Worm (Caenorhabditis elegans) whole organism, young adult: ENCODE measurements around the gene sfxn-1.5.
A peak's percentile ranks its signal among the peaks of the same experiment; 100 is the strongest.

Experiments
- B0035.1 ChIP-seq: sonication (generic microtip); optimal IDR thresholded peaks from 2 replicates; lab custom pipeline; 2016; ENCODE audit warnings: missing genetic modification characterization, mild to moderate bottlenecking, missing compliant biosample characterization, missing genotype, missing genetic modification reagents
- C17E4.6 ChIP-seq: fragments of 200-800 bp; sonication (Bioruptor generic); IDR thresholded peaks from 2 replicates; pipeline ENCODE4 v1.3.6; 2022; ENCODE audit warnings: missing genetic modification reagents, missing genetic modification characterization, missing compliant biosample characterization
- F23B12.7 ChIP-seq: sonication (generic microtip); optimal IDR thresholded peaks from 2 replicates; lab custom pipeline; 2017; ENCODE audit warnings: missing genetic modification characterization, mild to moderate bottlenecking, missing compliant biosample characterization, antibody characterized with exemption, moderate library complexity; ENCODE audit not compliant: insufficient read depth
- F49E8.2 ChIP-seq: sonication (generic microtip); optimal IDR thresholded peaks from 3 replicates; lab custom pipeline; 2017; ENCODE audit warnings: missing genetic modification characterization, mild to moderate bottlenecking, missing compliant biosample characterization, antibody characterized with exemption, moderate library complexity; ENCODE audit not compliant: insufficient read depth
- F57A8.1 ChIP-seq: fragments of 200-800 bp; sonication (Bioruptor generic); optimal IDR thresholded peaks from 2 replicates; lab custom pipeline; 2018; ENCODE audit warnings: mild to moderate bottlenecking, missing genetic modification characterization, moderate library complexity, missing compliant biosample characterization
- F57C9.4 ChIP-seq: sonication (generic microtip); optimal IDR thresholded peaks from 2 replicates; lab custom pipeline; 2017; ENCODE audit warnings: mild to moderate bottlenecking, missing genetic modification characterization, missing compliant biosample characterization
- T07F8.4 ChIP-seq: sonication (generic microtip); optimal IDR thresholded peaks from 2 replicates; lab custom pipeline; 2016; ENCODE audit warnings: mild to moderate bottlenecking, missing genetic modification characterization, moderate library complexity, missing compliant biosample characterization
- Y53F4B.3 ChIP-seq: fragments of 200-800 bp; sonication (Bioruptor generic); IDR thresholded peaks from 2 replicates; pipeline ENCODE4 v1.3.6; 2022; ENCODE audit warnings: missing genetic modification reagents, missing genetic modification characterization, missing compliant biosample characterization
- Y79H2A.3 ChIP-seq: fragments of 200-800 bp; sonication (Bioruptor generic); conservative IDR thresholded peaks from 2 replicates; pipeline ENCODE4 v1.3.6; 2022; ENCODE audit warnings: missing genetic modification reagents, missing genetic modification characterization, missing compliant biosample characterization
- atf-7 ChIP-seq: sonication (generic microtip); optimal IDR thresholded peaks from 2 replicates; lab custom pipeline; 2017; ENCODE audit warnings: mild to moderate bottlenecking, missing genetic modification characterization, missing compliant biosample characterization
- attf-3 ChIP-seq: fragments of 200-800 bp; sonication (Bioruptor generic); conservative IDR thresholded peaks from 2 replicates; pipeline ENCODE4 v1.3.6; 2022; ENCODE audit warnings: missing genetic modification reagents, missing genetic modification characterization, missing compliant biosample characterization
- ceh-100 ChIP-seq: fragments of 200-800 bp; sonication (Bioruptor generic); IDR thresholded peaks from 2 replicates; pipeline ENCODE4 v1.3.6; 2022; ENCODE audit warnings: missing genetic modification reagents, missing genetic modification characterization, missing compliant biosample characterization
- dox-1 ChIP-seq: fragments of 200-800 bp; sonication (Bioruptor generic); IDR thresholded peaks from 2 replicates; pipeline ENCODE4 v1.3.6; 2022; ENCODE audit warnings: missing genetic modification reagents, missing genetic modification characterization, missing compliant biosample characterization
- dpl-1 ChIP-seq: fragments of 150-350 bp; optimal IDR thresholded peaks from 2 replicates; lab custom pipeline; 2014; ENCODE audit warnings: missing biosample characterization, missing genetic modification reagents, missing genetic modification characterization
- egl-18 ChIP-seq: fragments of 200-800 bp; sonication (Bioruptor generic); IDR thresholded peaks from 2 replicates; pipeline ENCODE4 v1.3.6; 2022; ENCODE audit warnings: missing genetic modification reagents, missing genetic modification characterization, missing compliant biosample characterization
- egl-44 ChIP-seq: fragments of 200-800 bp; sonication (Bioruptor generic); IDR thresholded peaks from 2 replicates; pipeline ENCODE4 v1.3.6; 2022; ENCODE audit warnings: missing genetic modification reagents, missing genetic modification characterization, missing compliant biosample characterization
- egrh-3 ChIP-seq: fragments of 200-800 bp; sonication (Bioruptor generic); IDR thresholded peaks from 2 replicates; pipeline ENCODE4 v1.3.6; 2022; ENCODE audit warnings: missing genetic modification reagents, missing genetic modification characterization, missing compliant biosample characterization
- ets-4 ChIP-seq: fragments of 200-800 bp; sonication (Bioruptor generic); optimal IDR thresholded peaks from 2 replicates; lab custom pipeline; 2018; ENCODE audit warnings: mild to moderate bottlenecking, missing genetic modification characterization, missing compliant biosample characterization
- fkh-3 ChIP-seq: sonication (generic microtip); optimal IDR thresholded peaks from 2 replicates; lab custom pipeline; 2016; ENCODE audit warnings: mild to moderate bottlenecking, missing genetic modification characterization, missing compliant biosample characterization
- him-1 ChIP-seq: sonication (generic microtip); optimal IDR thresholded peaks from 2 replicates; lab custom pipeline; 2016; ENCODE audit warnings: missing genotype, missing genetic modification reagents, missing genetic modification characterization, missing compliant biosample characterization
- hlh-12 ChIP-seq: sonication (generic microtip); optimal IDR thresholded peaks from 2 replicates; lab custom pipeline; 2016; ENCODE audit warnings: missing genetic modification characterization, missing compliant biosample characterization
- hsf-1 ChIP-seq: fragments of 200-800 bp; sonication (Bioruptor generic); IDR thresholded peaks from 2 replicates; pipeline ENCODE4 v1.3.6; 2022; ENCODE audit warnings: missing genetic modification reagents, missing genetic modification characterization, missing compliant biosample characterization
- let-607 ChIP-seq, 2 experiments: fragments of 200-800 bp in 1 of 2; sonication (Bioruptor generic) in 1 of 2; sonication (generic microtip) in 1 of 2; optimal IDR thresholded peaks; 2 replicates each; lab custom pipeline; 2016 to 2018; ENCODE audit warnings: mild to moderate bottlenecking in 2 of 2, missing compliant biosample characterization in 2 of 2, missing genetic modification characterization in 2 of 2, moderate library complexity in 2 of 2, missing genotype in 1 of 2
- lin-35 ChIP-seq, 3 experiments: fragments of 150-350 bp in 2 of 3; sonication (generic microtip) in 1 of 3; optimal IDR thresholded peaks; 2 replicates each; lab custom pipeline; 2014 to 2018; ENCODE audit warnings: missing biosample characterization in 3 of 3, missing genetic modification characterization in 3 of 3, missing genetic modification reagents in 3 of 3
- madf-3 ChIP-seq: fragments of 200-800 bp; sonication (Bioruptor generic); IDR thresholded peaks from 2 replicates; pipeline ENCODE4 v1.3.6; 2022; ENCODE audit warnings: missing genetic modification reagents, missing genetic modification characterization, missing compliant biosample characterization
- mxl-1 ChIP-seq: sonication (generic microtip); optimal IDR thresholded peaks from 2 replicates; lab custom pipeline; 2016; ENCODE audit warnings: missing genetic modification characterization, missing compliant biosample characterization
- nhr-179 ChIP-seq: sonication (generic microtip); optimal IDR thresholded peaks from 2 replicates; lab custom pipeline; 2016; ENCODE audit warnings: mild to moderate bottlenecking, missing genetic modification characterization, missing compliant biosample characterization
- nhr-27 ChIP-seq: fragments of 200-800 bp; sonication (Bioruptor generic); optimal IDR thresholded peaks from 2 replicates; lab custom pipeline; 2018; ENCODE audit warnings: mild to moderate bottlenecking, missing genetic modification characterization, moderate library complexity, missing compliant biosample characterization
- nhr-80 ChIP-seq: sonication (generic microtip); optimal IDR thresholded peaks from 2 replicates; lab custom pipeline; 2016; ENCODE audit warnings: missing genetic modification characterization, missing compliant biosample characterization
- repo-1 ChIP-seq: sonication (generic microtip); optimal IDR thresholded peaks from 2 replicates; lab custom pipeline; 2017; ENCODE audit warnings: mild to moderate bottlenecking, missing genetic modification characterization, missing compliant biosample characterization
- snpc-3.4 ChIP-seq: sonication (generic microtip); optimal IDR thresholded peaks from 2 replicates; lab custom pipeline; 2017; ENCODE audit warnings: missing genetic modification characterization, mild to moderate bottlenecking, missing compliant biosample characterization, antibody characterized with exemption, moderate library complexity, missing genotype, missing genetic modification reagents
- sptf-2 ChIP-seq: fragments of 200-800 bp; sonication (Bioruptor generic); optimal IDR thresholded peaks from 2 replicates; lab custom pipeline; 2018; ENCODE audit warnings: mild to moderate bottlenecking, missing genetic modification characterization, missing compliant biosample characterization
- tbp1 ChIP-seq: fragments of 200-800 bp; sonication (Bioruptor generic); optimal IDR thresholded peaks from 2 replicates; lab custom pipeline; 2018; ENCODE audit warnings: mild to moderate bottlenecking, missing genetic modification characterization, missing compliant biosample characterization
- tlf-1 ChIP-seq: fragments of 200-800 bp; sonication (Bioruptor generic); optimal IDR thresholded peaks from 2 replicates; lab custom pipeline; 2018; ENCODE audit warnings: mild to moderate bottlenecking, missing genetic modification characterization, missing compliant biosample characterization
- unc-62 ChIP-seq: fragments of 150-350 bp; optimal IDR thresholded peaks from 2 replicates; lab custom pipeline; 2014; ENCODE audit warnings: missing biosample characterization, missing genetic modification reagents, missing genetic modification characterization
- ztf-3 ChIP-seq: fragments of 200-800 bp; sonication (Bioruptor generic); optimal IDR thresholded peaks from 2 replicates; lab custom pipeline; 2018; ENCODE audit warnings: mild to moderate bottlenecking, missing genetic modification characterization, missing compliant biosample characterization

sfxn-1.5 gene

ce11 chrX:11661625-11662024, at the start of gene sfxn-1.5:
sfxn-1.5 (minus strand) TSS chrX:11661660.
- TF ChIP-seq nhr-80 (tag; lab: Kevin White, UChicago) (peak; percentile 94), B0035.1 (tag; lab: Kevin White, UChicago) (no peak), atf-7 (tag; lab: Kevin White, UChicago) (peak; percentile 31), dox-1 (peak; percentile 35; the same call in 1 of the 2 replicates), ztf-3 (GFP tag; lab: Kevin White, UChicago) (no peak), let-607 (tag; optimal IDR thresholded peaks at IDR 0.05; lab: Kevin White, UChicago) (peak in 1 of 2 experiments; percentile 50), tbp1 (GFP tag; lab: Kevin White, UChicago) (peak; percentile 7), Y79H2A.3 (GFP tag; lab: Robert Waterston, UW) (no peak)

- TF ChIP-seq nhr-179 (tag; lab: Kevin White, UChicago) (no peak), F23B12.7 (tag; lab: Kevin White, UChicago) (no peak), atf-7 (tag; lab: Kevin White, UChicago) (peak; percentile 75), let-607 (tag; optimal IDR thresholded peaks at IDR 0.05; lab: Kevin White, UChicago) (peak; percentile 88 to 91), ets-4 (peak; percentile 80), attf-3 (GFP tag; lab: Robert Waterston, UW) (no peak), F49E8.2 (no peak), unc-62 (GFP tag; lab: Kevin White, UChicago) (peak; percentile 49), nhr-80 (tag; lab: Kevin White, UChicago) (peak; percentile 99), hlh-12 (tag; lab: Kevin White, UChicago) (no peak)
Observed at ce11 chrX:11710229-11710628, 48.8 kb upstream of the sfxn-1.5 start, which contains the start of gene C44C10.11. C44C10.11 (minus strand) TSS chrX:11710343.

ce11 chrX:11702236-11702635, 40.8 kb upstream of the sfxn-1.5 start, which contains the start of gene C44C10.3:
C44C10.3 (plus strand) TSS chrX:11702536.
- no peak for TF ChIP-seq nhr-27
- no peak for TF ChIP-seq ceh-100
- TF ChIP-seq madf-3 (GFP tag; lab: Robert Waterston, UW), result no peak
- no peak for TF ChIP-seq lin-35 (GFP tag; optimal IDR thresholded peaks at IDR 0.05; lab: Kevin White, UChicago)
- TF ChIP-seq fkh-3, result no peak
- no peak for TF ChIP-seq Y53F4B.3 (GFP tag; lab: Robert Waterston, UW)
- TF ChIP-seq mxl-1 (tag; lab: Kevin White, UChicago), result no peak

ce11 chrX:11700263-11700662, 38.8 kb upstream of the sfxn-1.5 start, which contains the start of gene C44C10.15:
C44C10.15 (minus strand) TSS chrX:11700363.
- TF ChIP-seq B0035.1 (tag; lab: Kevin White, UChicago), result no peak
- no peak for TF ChIP-seq sptf-2 (GFP tag; lab: Kevin White, UChicago)
- no peak for TF ChIP-seq snpc-3.4 (tag; lab: Kevin White, UChicago)
- no peak for TF ChIP-seq hsf-1
- TF ChIP-seq dpl-1 (GFP tag; lab: Kevin White, UChicago), result no peak
- no peak for TF ChIP-seq tlf-1 (GFP tag; lab: Kevin White, UChicago)
- no peak for TF ChIP-seq repo-1
- TF ChIP-seq F57C9.4 (tag; lab: Kevin White, UChicago), result no peak
- TF ChIP-seq T07F8.4 (tag; lab: Kevin White, UChicago), result no peak

- no peak for TF ChIP-seq him-1 (tag; lab: Kevin White, UChicago)
- no peak for TF ChIP-seq snpc-3.4 (tag; lab: Kevin White, UChicago)
- TF ChIP-seq egrh-3 (GFP tag; lab: Robert Waterston, UW), result no peak
- TF ChIP-seq F57A8.1 (GFP tag; lab: Kevin White, UChicago), result no peak
- no peak for TF ChIP-seq C17E4.6 (GFP tag; lab: Robert Waterston, UW)
- no peak for TF ChIP-seq egl-18 (GFP tag; lab: Robert Waterston, UW)
- TF ChIP-seq egl-44 (GFP tag; lab: Robert Waterston, UW), result no peak
- no peak for TF ChIP-seq B0035.1 (tag; lab: Kevin White, UChicago)
- TF ChIP-seq, all 124 proteins: peak for 0
Observed at ce11 chrX:11696696-11697095, 35.2 kb upstream of the sfxn-1.5 start, which contains the start of gene C44C10.12. C44C10.12 (plus strand) TSS chrX:11696996.
